Worm (Caenorhabditis elegans): ENCODE data around the gene srw-130.

Gene srw-130

ce11 chrV:3587633-3588032, 38.9 kb upstream of the srw-130 start (continued):
- peak; percentile 15 for TF ChIP-seq ztf-16 (tag; optimal IDR thresholded peaks at IDR 0.05)
- TF ChIP-seq sox-4 (tag; optimal IDR thresholded peaks at IDR 0.05): peak; percentile 73
- no peak for TF ChIP-seq elt-4 (tag; optimal IDR thresholded peaks at IDR 0.05)
- peak; percentile 40 for TF ChIP-seq gmeb-2 (tag; optimal IDR thresholded peaks at IDR 0.05)
- no peak for TF ChIP-seq C08G9.2 (tag; optimal IDR thresholded peaks at IDR 0.05)
- TF ChIP-seq ceh-31 (tag; optimal IDR thresholded peaks at IDR 0.05): peak; percentile 62
- TF ChIP-seq T23F11.4 (GFP tag; optimal IDR thresholded peaks at IDR 0.05): no peak
- TF ChIP-seq odd-2 (tag; optimal IDR thresholded peaks at IDR 0.05): peak; percentile 66
- TF ChIP-seq elt-2 (tag; optimal IDR thresholded peaks at IDR 0.05): peak; percentile 81
- peak; percentile 16 for TF ChIP-seq zip-5 (tag; optimal IDR thresholded peaks at IDR 0.05)
- peak; percentile 56 for TF ChIP-seq nhr-232 (tag; optimal IDR thresholded peaks at IDR 0.05)
- TF ChIP-seq ceh-48 (tag; optimal IDR thresholded peaks at IDR 0.05): peak; percentile 34
- TF ChIP-seq dve-1 (tag; optimal IDR thresholded peaks at IDR 0.05): no peak
- no peak for TF ChIP-seq lim-6 (tag; optimal IDR thresholded peaks at IDR 0.05)
- peak; percentile 45 for TF ChIP-seq dmd-4 (tag; optimal IDR thresholded peaks at IDR 0.05; ENCODE audit: borderline replicate concordance)
- TF ChIP-seq pag-3 (tag; optimal IDR thresholded peaks at IDR 0.05; ENCODE audit: borderline replicate concordance): no peak

ce11 chrV:3586014-3586689, 37.5 kb upstream of the srw-130 start, which contains the start of the genes rpl-11.1 and T22F3.2:
Gene rpl-11.1, minus strand, starts transcription at chrV:3586064.
Gene T22F3.2, plus strand, starts transcription at chrV:3586639.
- TF ChIP-seq hlh-13 (GFP tag; optimal IDR thresholded peaks at IDR 0.05) (no peak), F13H6.1 (tag; optimal IDR thresholded peaks at IDR 0.05) (no peak), hlh-15 (tag; optimal IDR thresholded peaks at IDR 0.05) (no peak), sox-4 (tag; optimal IDR thresholded peaks at IDR 0.05) (no peak), pha-4 (tag; optimal IDR thresholded peaks at IDR 0.05) (no peak), ref-2 (tag; optimal IDR thresholded peaks at IDR 0.05) (no peak), Y22D7AL.16 (tag; optimal IDR thresholded peaks at IDR 0.05) (no peak), nfya-1 (tag; optimal IDR thresholded peaks at IDR 0.05) (peak; percentile 14)

ce11 chrV:3585011-3585410, 36.3 kb upstream of the srw-130 start:
- no peak for TF ChIP-seq T23F11.4 (GFP tag; optimal IDR thresholded peaks at IDR 0.05)
- no peak for TF ChIP-seq fkh-6 (tag; optimal IDR thresholded peaks at IDR 0.05)
- no peak for TF ChIP-seq pag-3 (tag; optimal IDR thresholded peaks at IDR 0.05; ENCODE audit: borderline replicate concordance)
- no peak for TF ChIP-seq ceh-34 (tag; optimal IDR thresholded peaks at IDR 0.05)
- no peak for TF ChIP-seq nfya-1 (tag; optimal IDR thresholded peaks at IDR 0.05)
- TF ChIP-seq lin-11 (tag; optimal IDR thresholded peaks at IDR 0.05): no peak
- TF ChIP-seq npax-4 (tag; optimal IDR thresholded peaks at IDR 0.05): no peak
- TF ChIP-seq K09A11.1 (tag; optimal IDR thresholded peaks at IDR 0.05; ENCODE audit: insufficient read depth): no peak
- no peak for TF ChIP-seq unc-86 (tag; optimal IDR thresholded peaks at IDR 0.05)
- no peak for TF ChIP-seq zip-5 (tag; optimal IDR thresholded peaks at IDR 0.05)
- no peak for TF ChIP-seq ahr-1 (tag; optimal IDR thresholded peaks at IDR 0.05)
- TF ChIP-seq ttx-3 (tag; optimal IDR thresholded peaks at IDR 0.05): no peak
- no peak for TF ChIP-seq ceh-2 (tag; optimal IDR thresholded peaks at IDR 0.05)
- TF ChIP-seq K02D7.2 (tag; optimal IDR thresholded peaks at IDR 0.05): no peak
- TF ChIP-seq ceh-6 (GFP tag; optimal IDR thresholded peaks at IDR 0.05): no peak
- TF ChIP-seq gmeb-2 (tag; optimal IDR thresholded peaks at IDR 0.05): no peak
- TF ChIP-seq rnt-1 (tag; optimal IDR thresholded peaks at IDR 0.05): no peak

ce11 chrV:3583622-3584021, 34.9 kb upstream of the srw-130 start:
- no peak for TF ChIP-seq gmeb-2 (tag; optimal IDR thresholded peaks at IDR 0.05)
